Worm (Caenorhabditis elegans) whole organism, L4 larva: ENCODE measurements around the gene cyp-14A1.

ENCODE experiments used
- F10B5.3 ChIP-seq: sonication (generic microtip); optimal IDR thresholded peaks from 2 replicates; lab custom pipeline; 2016; ENCODE audit warnings: mild to moderate bottlenecking, missing genetic modification characterization, missing compliant biosample characterization
- T26A8.4 ChIP-seq: fragments of 200-800 bp; sonication (Bioruptor generic); IDR thresholded peaks from 2 replicates; pipeline ENCODE4 v1.3.6; 2022; ENCODE audit warnings: missing genetic modification characterization, missing compliant biosample characterization
- Y48G9A.11 ChIP-seq: fragments of 200-800 bp; sonication (Bioruptor generic); IDR thresholded peaks from 2 replicates; pipeline ENCODE4 v1.3.6; 2022; ENCODE audit warnings: missing genetic modification reagents, missing genetic modification characterization, missing compliant biosample characterization
- ZK337.2 ChIP-seq: fragments of 200-800 bp; sonication (Bioruptor generic); IDR thresholded peaks from 2 replicates; pipeline ENCODE4 v1.3.6; 2022; ENCODE audit warnings: missing genetic modification reagents, missing genetic modification characterization, missing compliant biosample characterization
- aha-1 ChIP-seq: fragments of 150-350 bp; peaks from one replicate; lab custom pipeline; 2014; ENCODE audit warnings: missing biosample characterization, missing genetic modification characterization
- attf-4 ChIP-seq: sonication (generic microtip); optimal IDR thresholded peaks from 3 replicates; lab custom pipeline; 2017; ENCODE audit warnings: missing biosample characterization, missing genetic modification characterization
- ceh-20 ChIP-seq: fragments of 200-800 bp; sonication (Bioruptor generic); IDR thresholded peaks from 2 replicates; pipeline ENCODE4 v1.3.6; 2022; ENCODE audit warnings: missing genetic modification reagents, missing genetic modification characterization, missing compliant biosample characterization
- ceh-28 ChIP-seq: fragments of 150-350 bp; optimal IDR thresholded peaks from 2 replicates; lab custom pipeline; 2014; ENCODE audit warnings: missing biosample characterization, missing genetic modification reagents, missing genetic modification characterization
- ceh-32 ChIP-seq: sonication (generic microtip); optimal IDR thresholded peaks from 2 replicates; lab custom pipeline; 2016; ENCODE audit warnings: mild to moderate bottlenecking, missing genetic modification characterization, missing compliant biosample characterization; ENCODE audit not compliant: poor library complexity
- ceh-44 ChIP-seq: fragments of 200-800 bp; sonication (Bioruptor generic); IDR thresholded peaks from 2 replicates; pipeline ENCODE4 v1.3.6; 2022; ENCODE audit warnings: missing genetic modification reagents, missing genetic modification characterization, missing compliant biosample characterization
- ceh-82 ChIP-seq: sonication (generic microtip); optimal IDR thresholded peaks from 2 replicates; lab custom pipeline; 2017; ENCODE audit warnings: missing biosample characterization, missing genetic modification characterization
- daf-12 ChIP-seq: fragments of 150-350 bp; optimal IDR thresholded peaks from 2 replicates; lab custom pipeline; 2014; ENCODE audit warnings: missing biosample characterization, missing genetic modification reagents, missing genetic modification characterization
- dpl-1 ChIP-seq: fragments of 150-350 bp; optimal IDR thresholded peaks from 2 replicates; lab custom pipeline; 2014; ENCODE audit warnings: missing biosample characterization, missing genetic modification reagents, missing genetic modification characterization
- dve-1 ChIP-seq: sonication (generic microtip); optimal IDR thresholded peaks from 2 replicates; lab custom pipeline; 2017; ENCODE audit warnings: antibody characterized with exemption, mild to moderate bottlenecking, missing genetic modification characterization, missing compliant biosample characterization; ENCODE audit not compliant: insufficient read depth
- fkh-10 ChIP-seq: fragments of 150-350 bp; optimal IDR thresholded peaks from 2 replicates; lab custom pipeline; 2014; ENCODE audit warnings: missing biosample characterization, missing genetic modification reagents, missing genetic modification characterization
- fos-1 ChIP-seq: fragments of 150-350 bp; optimal IDR thresholded peaks from 2 replicates; lab custom pipeline; 2014; ENCODE audit warnings: missing biosample characterization, missing genetic modification characterization
- gei-8 ChIP-seq: fragments of 200-800 bp; sonication (Bioruptor generic); optimal IDR thresholded peaks from 2 replicates; lab custom pipeline; 2018; ENCODE audit warnings: mild to moderate bottlenecking, missing genetic modification characterization, missing compliant biosample characterization
- hlh-11 ChIP-seq: fragments of 200-800 bp; sonication (Bioruptor generic); optimal IDR thresholded peaks from 2 replicates; lab custom pipeline; 2018; ENCODE audit warnings: mild to moderate bottlenecking, missing genetic modification characterization, missing compliant biosample characterization
- lin-1 ChIP-seq: fragments of 200-800 bp; sonication (Bioruptor generic); IDR thresholded peaks from 2 replicates; pipeline ENCODE4 v1.3.6; 2022; ENCODE audit warnings: missing genetic modification reagents, missing genetic modification characterization, missing compliant biosample characterization
- lin-13 ChIP-seq: fragments of 150-350 bp; optimal IDR thresholded peaks from 2 replicates; lab custom pipeline; 2014; ENCODE audit warnings: missing biosample characterization, missing genetic modification reagents, missing genetic modification characterization
- lin-29 ChIP-seq: fragments of 200-800 bp; sonication (Bioruptor generic); IDR thresholded peaks from 2 replicates; pipeline ENCODE4 v1.3.6; 2022; ENCODE audit warnings: missing genetic modification reagents, missing genetic modification characterization, missing compliant biosample characterization
- lin-39 ChIP-seq: fragments of 150-350 bp; optimal IDR thresholded peaks from 2 replicates; lab custom pipeline; 2014; ENCODE audit warnings: missing biosample characterization, missing genetic modification reagents, missing genetic modification characterization
- madf-9 ChIP-seq: fragments of 200-800 bp; sonication (Bioruptor generic); conservative IDR thresholded peaks from 2 replicates; pipeline ENCODE4 v1.3.6; 2022; ENCODE audit warnings: missing genetic modification reagents, missing genetic modification characterization, missing compliant biosample characterization
- mes-2 ChIP-seq: sonication (generic microtip); optimal IDR thresholded peaks from 2 replicates; lab custom pipeline; 2016; ENCODE audit warnings: missing genotype, mild to moderate bottlenecking, missing genetic modification characterization, missing compliant biosample characterization; ENCODE audit not compliant: poor library complexity, severe bottlenecking
- mxl-3 ChIP-seq: fragments of 200-800 bp; sonication (Bioruptor generic); optimal IDR thresholded peaks from 2 replicates; lab custom pipeline; 2018; ENCODE audit warnings: mild to moderate bottlenecking, missing genetic modification characterization, missing compliant biosample characterization
- nhr-11 ChIP-seq: fragments of 150-350 bp; optimal IDR thresholded peaks from 2 replicates; lab custom pipeline; 2014; ENCODE audit warnings: missing biosample characterization, missing genetic modification characterization
- nhr-111 ChIP-seq: fragments of 200-800 bp; sonication (Bioruptor generic); optimal IDR thresholded peaks from 2 replicates; lab custom pipeline; 2018; ENCODE audit warnings: mild to moderate bottlenecking, missing genetic modification characterization, missing compliant biosample characterization
- nhr-25 ChIP-seq: sonication (generic microtip); optimal IDR thresholded peaks from 2 replicates; lab custom pipeline; 2017; ENCODE audit warnings: missing genetic modification characterization, mild to moderate bottlenecking, missing compliant biosample characterization, antibody characterized with exemption, moderate library complexity, borderline replicate concordance; ENCODE audit not compliant: insufficient read depth
- nhr-28 ChIP-seq: fragments of 150-350 bp; optimal IDR thresholded peaks from 2 replicates; lab custom pipeline; 2014; ENCODE audit warnings: missing biosample characterization, missing genetic modification characterization
- nhr-6 ChIP-seq: fragments of 150-350 bp; optimal IDR thresholded peaks from 2 replicates; lab custom pipeline; 2014; ENCODE audit warnings: missing biosample characterization, missing genetic modification characterization
- pha-4 ChIP-seq, 2 experiments: fragments of 150-350 bp in 1 of 2; fragments of 200-800 bp in 1 of 2; sonication (Bioruptor generic) in 1 of 2; IDR thresholded peaks in 1 of 2; optimal IDR thresholded peaks in 1 of 2; 2 replicates each; pipeline versions ENCODE4 v1.3.6 to Lab custom; 2014 to 2022; ENCODE audit warnings: missing genetic modification characterization in 2 of 2, missing genetic modification reagents in 2 of 2, missing biosample characterization in 1 of 2, missing compliant biosample characterization in 1 of 2
- sdz-12 ChIP-seq: fragments of 200-800 bp; sonication (Bioruptor generic); optimal IDR thresholded peaks from 2 replicates; lab custom pipeline; 2018; ENCODE audit warnings: mild to moderate bottlenecking, missing genetic modification characterization, missing compliant biosample characterization
- set-16 ChIP-seq: fragments of 200-800 bp; sonication (Bioruptor generic); IDR thresholded peaks from 2 replicates; pipeline ENCODE4 v1.3.6; 2022; ENCODE audit warnings: missing genetic modification reagents, missing genetic modification characterization, missing compliant biosample characterization
- skn-1 ChIP-seq: fragments of 150-350 bp; optimal IDR thresholded peaks from 2 replicates; lab custom pipeline; 2014; ENCODE audit warnings: missing biosample characterization, missing genetic modification characterization
- spr-1 ChIP-seq: sonication (generic microtip); optimal IDR thresholded peaks from 2 replicates; lab custom pipeline; 2016; ENCODE audit warnings: mild to moderate bottlenecking, missing genetic modification characterization, missing compliant biosample characterization
- unc-130 ChIP-seq: sonication (generic microtip); optimal IDR thresholded peaks from 2 replicates; lab custom pipeline; 2016; ENCODE audit warnings: missing genetic modification reagents, missing genetic modification characterization, missing compliant biosample characterization
- unc-39 ChIP-seq: sonication (generic microtip); optimal IDR thresholded peaks from 2 replicates; lab custom pipeline; 2017; ENCODE audit warnings: missing biosample characterization, missing genetic modification characterization
- zag-1 ChIP-seq: fragments of 150-350 bp; optimal IDR thresholded peaks from 2 replicates; lab custom pipeline; 2014; ENCODE audit warnings: missing biosample characterization, missing genetic modification characterization
- zip-2 ChIP-seq: fragments of 150-350 bp; optimal IDR thresholded peaks from 2 replicates; lab custom pipeline; 2014; ENCODE audit warnings: missing biosample characterization, missing genetic modification characterization

cyp-14A1 gene

ce11 chrX:13237102-13237501 is 30.1 kb downstream of the cyp-14A1 start, which contains the start of gene K08H2.3:
K08H2.3 (plus strand) TSS chrX:13237402.
- TF ChIP-seq F10B5.3 (tag; lab: Kevin White, UChicago) (no peak), sdz-12 (GFP tag; lab: Kevin White, UChicago) (no peak), fkh-10 (no peak), daf-12 (tag; lab: Kevin White, UChicago) (no peak)

- TF ChIP-seq aha-1 (tag; lab: Kevin White, UChicago) (peak; percentile 1), mxl-3 (GFP tag; lab: Kevin White, UChicago) (no peak)
Observed at ce11 chrX:13234879-13235278, 32.3 kb downstream of the cyp-14A1 start, which contains the start of gene K08H2.2. K08H2.2 (minus strand) TSS chrX:13234979.

ce11 chrX:13232259-13232658 is 34.9 kb downstream of the cyp-14A1 start, which contains the start of gene bgnt-1.5:
bgnt-1.5 (minus strand) TSS chrX:13232359.
- TF ChIP-seq T26A8.4 (GFP tag; lab: Robert Waterston, UW) (no peak), gei-8 (GFP tag; lab: Kevin White, UChicago) (no peak), attf-4 (no peak), aha-1 (tag; lab: Kevin White, UChicago) (peak; percentile 45), ceh-32 (tag; lab: Kevin White, UChicago) (no peak)
- TF ChIP-seq, all 104 proteins: peak for 1

- TF ChIP-seq unc-39 (tag; lab: Kevin White, UChicago) (no peak), ZK337.2 (no peak), lin-29 (no peak), nhr-111 (GFP tag; lab: Kevin White, UChicago) (no peak), nhr-25 (no peak), ceh-82 (tag; lab: Kevin White, UChicago) (no peak), lin-13 (GFP tag; lab: Kevin White, UChicago) (no peak), ceh-20 (GFP tag; lab: Robert Waterston, UW) (no peak), unc-130 (GFP tag; lab: Kevin White, UChicago) (no peak), madf-9 (GFP tag; lab: Robert Waterston, UW) (no peak)
Observed at ce11 chrX:13227778-13228177, 39.4 kb downstream of the cyp-14A1 start.

ce11 chrX:13226614-13227096 is 40.5 kb downstream of the cyp-14A1 start, which contains the start of gene skr-21:
skr-21 (minus strand) TSS chrX:13226664.
- TF ChIP-seq ceh-28 (tag; lab: Kevin White, UChicago) (peak; percentile 64), ceh-44 (no peak), nhr-6 (tag; lab: Kevin White, UChicago) (peak; percentile 32), skn-1 (tag; lab: Kevin White, UChicago) (no peak), unc-130 (GFP tag; lab: Kevin White, UChicago) (no peak), dve-1 (peak; percentile 5)

ce11 chrX:13225111-13225905 is 41.8 kb downstream of the cyp-14A1 start:
- TF ChIP-seq lin-13 (GFP tag; lab: Kevin White, UChicago) (no peak), lin-29 (no peak), fos-1 (no peak), nhr-11 (tag; lab: Kevin White, UChicago) (peak; percentile 26), zag-1 (tag; lab: Kevin White, UChicago) (no peak), pha-4 (GFP tag; IDR thresholded peaks at IDR 0.05; lab: Robert Waterston, UW) (no peak), pha-4 (tag; optimal IDR thresholded peaks at IDR 0.05; lab: Kevin White, UChicago) (no peak), hlh-11 (peak; percentile 55), madf-9 (GFP tag; lab: Robert Waterston, UW) (no peak), zip-2 (tag; lab: Kevin White, UChicago) (no peak), mes-2 (tag; lab: Kevin White, UChicago) (peak; percentile 61), lin-1 (GFP tag; lab: Robert Waterston, UW) (no peak), lin-39 (tag; lab: Kevin White, UChicago) (no peak), attf-4 (no peak), dpl-1 (GFP tag; lab: Kevin White, UChicago) (no peak), spr-1 (tag; lab: Kevin White, UChicago) (no peak), ZK337.2 (no peak), nhr-28 (tag; lab: Kevin White, UChicago) (peak; percentile 46), Y48G9A.11 (GFP tag; lab: Robert Waterston, UW) (no peak), set-16 (GFP tag; lab: Robert Waterston, UW) (no peak)
